Fruit fly (Drosophila melanogaster) whole organism, embryonic: ENCODE results near the gene mthl2.

Experiments used
- Adf1 ChIP-seq: fragments of 200-800 bp; sonication (Bioruptor generic); IDR thresholded peaks from 2 replicates; pipeline ENCODE4 v1.3.6; 2022; ENCODE audit warnings: missing biosample characterization, missing genetic modification characterization
- CG10321 ChIP-seq: fragments of 200-800 bp; sonication (Bioruptor generic); IDR thresholded peaks from 2 replicates; pipeline ENCODE4 v1.3.6; 2022; ENCODE audit warnings: missing biosample characterization, missing genetic modification characterization
- CG10565 ChIP-seq: fragments of 200-800 bp; sonication (Bioruptor generic); optimal IDR thresholded peaks from 3 replicates; lab custom pipeline; 2016; ENCODE audit warnings: missing biosample characterization, mild to moderate bottlenecking, missing genetic modification characterization
- CG12071 ChIP-seq: fragments of 200-800 bp; sonication (Bioruptor generic); optimal IDR thresholded peaks from 3 replicates; lab custom pipeline; 2018; ENCODE audit warnings: missing biosample characterization, mild to moderate bottlenecking, missing genetic modification characterization
- CG12155 ChIP-seq: fragments of 200-800 bp; sonication (Bioruptor generic); optimal IDR thresholded peaks from 3 replicates; lab custom pipeline; 2016; ENCODE audit warnings: missing biosample characterization, missing genetic modification characterization
- CG13894 ChIP-seq: fragments of 200-800 bp; sonication (Bioruptor generic); optimal IDR thresholded peaks from 3 replicates; lab custom pipeline; 2018; ENCODE audit warnings: missing biosample characterization, mild to moderate bottlenecking, missing genetic modification characterization, moderate library complexity
- CG14860 ChIP-seq: fragments of 200-800 bp; sonication (Bioruptor generic); IDR thresholded peaks from 3 replicates; pipeline ENCODE4 v1.3.6; 2022; ENCODE audit warnings: missing biosample characterization, missing genetic modification characterization; ENCODE audit not compliant: partially characterized antibody
- CG14965 ChIP-seq: fragments of 200-800 bp; sonication (Bioruptor generic); optimal IDR thresholded peaks from 2 replicates; lab custom pipeline; 2016; ENCODE audit warnings: missing biosample characterization, missing genetic modification characterization, borderline replicate concordance
- CG17361 ChIP-seq: fragments of 200-800 bp; sonication (Bioruptor generic); IDR thresholded peaks from 3 replicates; pipeline ENCODE4 v1.3.6; 2022; ENCODE audit warnings: missing biosample characterization, missing genetic modification characterization
- CG1832 ChIP-seq: fragments of 200-800 bp; sonication (Bioruptor generic); optimal IDR thresholded peaks from 2 replicates; lab custom pipeline; 2017; ENCODE audit warnings: missing biosample characterization, mild to moderate bottlenecking, missing genetic modification characterization, inconsistent platforms
- CG2678 ChIP-seq: fragments of 200-800 bp; sonication (Bioruptor generic); optimal IDR thresholded peaks from 3 replicates; lab custom pipeline; 2019; ENCODE audit warnings: missing biosample characterization, mild to moderate bottlenecking, missing genetic modification characterization, moderate library complexity
- CG30020 ChIP-seq: fragments of 200-800 bp; optimal IDR thresholded peaks from 2 replicates; lab custom pipeline; 2019; ENCODE audit warnings: missing biosample characterization, mild to moderate bottlenecking, missing genetic modification characterization, moderate library complexity
- CG3847 ChIP-seq: fragments of 200-800 bp; sonication (Bioruptor generic); IDR thresholded peaks from 2 replicates; pipeline ENCODE4 v1.3.6; 2022; ENCODE audit warnings: missing biosample characterization, missing genetic modification characterization
- CG4282 ChIP-seq: fragments of 200-800 bp; sonication (Bioruptor generic); optimal IDR thresholded peaks from 2 replicates; lab custom pipeline; 2016; ENCODE audit warnings: missing biosample characterization, missing genetic modification characterization
- CG5953 ChIP-seq: fragments of 200-800 bp; sonication (Bioruptor generic); IDR thresholded peaks from 2 replicates; pipeline ENCODE4 v1.3.6; 2022; ENCODE audit warnings: missing biosample characterization, missing genetic modification characterization
- CG6254 ChIP-seq: fragments of 200-800 bp; sonication (Bioruptor generic); optimal IDR thresholded peaks from 3 replicates; lab custom pipeline; 2017; ENCODE audit warnings: mild to moderate bottlenecking, missing biosample characterization, missing genetic modification reagents, missing genetic modification characterization
- CG6791 ChIP-seq: fragments of 200-800 bp; sonication (Bioruptor generic); IDR thresholded peaks from 3 replicates; pipeline ENCODE4 v1.3.6; 2022; ENCODE audit warnings: missing biosample characterization, missing genetic modification characterization; ENCODE audit not compliant: partially characterized antibody
- CG7372 ChIP-seq: fragments of 200-800 bp; sonication (Bioruptor generic); IDR thresholded peaks from 2 replicates; pipeline ENCODE4 v1.3.6; 2022; ENCODE audit warnings: missing biosample characterization, missing genetic modification characterization
- CG7786 ChIP-seq: fragments of 200-800 bp; sonication (Bioruptor generic); optimal IDR thresholded peaks from 2 replicates; lab custom pipeline; 2016; ENCODE audit warnings: missing biosample characterization, missing genetic modification characterization
- CG9727 ChIP-seq: fragments of 200-800 bp; sonication (Bioruptor generic); optimal IDR thresholded peaks from 3 replicates; lab custom pipeline; 2017; ENCODE audit warnings: missing biosample characterization, mild to moderate bottlenecking, missing genetic modification characterization
- CkIIα-i1 ChIP-seq: fragments of 200-800 bp; sonication (Bioruptor generic); IDR thresholded peaks from 2 replicates; pipeline ENCODE4 v1.3.6; 2022; ENCODE audit warnings: missing biosample characterization, missing genetic modification characterization
- D ChIP-seq, 2 experiments: fragments of 200-800 bp in 1 of 2; fragments of >200 bp in 1 of 2; sonication (Bioruptor generic) in 1 of 2; optimal IDR thresholded peaks; 2 replicates in 1 of 2; 3 replicates in 1 of 2; lab custom pipeline; 2017; ENCODE audit warnings: mild to moderate bottlenecking in 1 of 2, missing biosample characterization in 1 of 2, missing genetic modification characterization in 1 of 2, missing genetic modification reagents in 1 of 2
- Dref ChIP-seq: fragments of 200-800 bp; sonication (Bioruptor generic); IDR thresholded peaks from 2 replicates; pipeline ENCODE4 v1.3.6; 2022; ENCODE audit warnings: missing biosample characterization, missing genetic modification characterization
- Gug ChIP-seq: fragments of 200-800 bp; sonication (Bioruptor generic); IDR thresholded peaks from 4 replicates; pipeline ENCODE4 v1.3.6; 2022; ENCODE audit warnings: missing biosample characterization, missing genetic modification characterization
- NC2α ChIP-seq: fragments of 200-800 bp; sonication (Bioruptor generic); optimal IDR thresholded peaks from 2 replicates; lab custom pipeline; 2016; ENCODE audit warnings: missing biosample characterization, missing genetic modification characterization
- Nf-YB ChIP-seq: fragments of 200-800 bp; sonication (Bioruptor generic); optimal IDR thresholded peaks from 3 replicates; lab custom pipeline; 2019; ENCODE audit warnings: missing biosample characterization, mild to moderate bottlenecking, missing genetic modification characterization, moderate library complexity
- Oaz ChIP-seq: fragments of 200-800 bp; sonication (Bioruptor generic); IDR thresholded peaks from 2 replicates; pipeline ENCODE4 v1.3.6; 2022; ENCODE audit warnings: missing biosample characterization, missing genetic modification characterization
- Side ChIP-seq: fragments of 200-800 bp; sonication (Bioruptor generic); optimal IDR thresholded peaks from 2 replicates; lab custom pipeline; 2016; ENCODE audit warnings: missing biosample characterization, missing genetic modification characterization
- Taf1 ChIP-seq: fragments of 200-800 bp; sonication (Bioruptor generic); IDR thresholded peaks from 2 replicates; pipeline ENCODE4 v1.3.6; 2022; ENCODE audit warnings: missing biosample characterization, missing genetic modification characterization
- Tbp ChIP-seq: fragments of >200 bp; optimal IDR thresholded peaks from 2 replicates; lab custom pipeline; 2018; ENCODE audit warnings: missing biosample characterization, missing genetic modification characterization
- Vsx1 ChIP-seq: fragments of 200-800 bp; sonication (Bioruptor generic); optimal IDR thresholded peaks from 2 replicates; lab custom pipeline; 2017; ENCODE audit warnings: missing biosample characterization, mild to moderate bottlenecking, missing genetic modification characterization, missing genetic modification reagents
- YL-1 ChIP-seq: fragments of 200-800 bp; sonication (Bioruptor generic); optimal IDR thresholded peaks from 3 replicates; lab custom pipeline; 2017; ENCODE audit warnings: missing biosample characterization, mild to moderate bottlenecking, missing genetic modification characterization
- cato ChIP-seq: fragments of 200-800 bp; sonication (Bioruptor generic); optimal IDR thresholded peaks from 2 replicates; lab custom pipeline; 2016; ENCODE audit warnings: missing biosample characterization, missing genetic modification characterization, borderline replicate concordance
- dmrt11E ChIP-seq: fragments of 200-800 bp; sonication (Bioruptor generic); optimal IDR thresholded peaks from 3 replicates; lab custom pipeline; 2018; ENCODE audit warnings: missing biosample characterization, mild to moderate bottlenecking, missing genetic modification characterization, moderate library complexity
- dmrt99B ChIP-seq: fragments of 200-800 bp; sonication (Bioruptor generic); optimal IDR thresholded peaks from 2 replicates; lab custom pipeline; 2018; ENCODE audit warnings: missing biosample characterization, mild to moderate bottlenecking, missing genetic modification characterization, moderate library complexity
- ewg ChIP-seq: fragments of 200-800 bp; sonication (Bioruptor generic); optimal IDR thresholded peaks from 3 replicates; lab custom pipeline; 2017; ENCODE audit warnings: mild to moderate bottlenecking, missing biosample characterization, missing genetic modification reagents, missing genetic modification characterization
- grau ChIP-seq: fragments of 200-800 bp; optimal IDR thresholded peaks from 3 replicates; lab custom pipeline; 2019; ENCODE audit warnings: missing biosample characterization, mild to moderate bottlenecking, missing genetic modification characterization, moderate library complexity
- hkb ChIP-seq, 2 experiments: fragments of 200-800 bp in 1 of 2; fragments of >200 bp in 1 of 2; sonication (Bioruptor generic) in 1 of 2; IDR thresholded peaks in 1 of 2; optimal IDR thresholded peaks in 1 of 2; 2 replicates each; pipeline versions ENCODE4 v1.3.6 to Lab custom; 2017 to 2022; ENCODE audit warnings: missing biosample characterization in 1 of 2, missing genetic modification characterization in 1 of 2
- maf-S ChIP-seq: fragments of 200-800 bp; sonication (Bioruptor generic); optimal IDR thresholded peaks from 2 replicates; lab custom pipeline; 2016; ENCODE audit warnings: missing biosample characterization, missing genetic modification characterization
- pita ChIP-seq: fragments of 200-800 bp; sonication (Bioruptor generic); optimal IDR thresholded peaks from 2 replicates; lab custom pipeline; 2017; ENCODE audit warnings: missing biosample characterization, mild to moderate bottlenecking, missing genetic modification characterization
- prd ChIP-seq, 3 experiments: fragments of >200 bp in 2 of 3; fragments of 200-800 bp in 1 of 3; sonication (Bioruptor generic) in 1 of 3; optimal IDR thresholded peaks in 2 of 3; IDR thresholded peaks in 1 of 3; 2 replicates in 2 of 3; 3 replicates in 1 of 3; pipeline versions ENCODE4 v1.3.6 to Lab custom; 2017 to 2022; ENCODE audit warnings: missing biosample characterization in 1 of 3, missing genetic modification characterization in 1 of 3
- row ChIP-seq: fragments of 200-800 bp; sonication (Bioruptor generic); IDR thresholded peaks from 3 replicates; pipeline ENCODE4 v1.3.6; 2022; ENCODE audit warnings: missing biosample characterization, missing genetic modification characterization
- run ChIP-seq: fragments of 200-800 bp; sonication (Bioruptor generic); optimal IDR thresholded peaks from 3 replicates; lab custom pipeline; 2018; ENCODE audit warnings: missing biosample characterization, mild to moderate bottlenecking, missing genetic modification characterization
- sim ChIP-seq: fragments of 200-800 bp; sonication (Bioruptor generic); IDR thresholded peaks from 2 replicates; pipeline ENCODE4 v1.3.6; 2022; ENCODE audit warnings: missing biosample characterization, missing genetic modification characterization
- slp2 ChIP-seq: fragments of 200-800 bp; sonication (Bioruptor generic); optimal IDR thresholded peaks from 2 replicates; lab custom pipeline; 2016; ENCODE audit warnings: missing biosample characterization, missing genetic modification characterization
- trh ChIP-seq: fragments of 200-800 bp; sonication (Bioruptor generic); optimal IDR thresholded peaks from 2 replicates; lab custom pipeline; 2016; ENCODE audit warnings: missing biosample characterization, missing genetic modification characterization
- vvl ChIP-seq: fragments of 200-800 bp; sonication (Bioruptor generic); IDR thresholded peaks from 2 replicates; pipeline ENCODE4 v1.3.6; 2022; ENCODE audit warnings: missing biosample characterization, missing genetic modification characterization

Gene mthl2

dm6 chr3L:5577250-5578138 lies 27.1 kb upstream of the mthl2 start, which contains the start of gene Msr-110 (continued):
- peak; percentile 77 for TF ChIP-seq CG9727 (GFP tag; lab: Kevin White, UChicago)
- peak; percentile 93 for TF ChIP-seq Adf1 (GFP tag; lab: Robert Waterston, UW)
- TF ChIP-seq CG2678 (tag; lab: Kevin White, UChicago) = peak; percentile 96
- peak; percentile 76 for TF ChIP-seq Oaz
- peak; percentile 93 for TF ChIP-seq CG17361 (GFP tag; lab: Robert Waterston, UW)
- peak; percentile 86 for TF ChIP-seq Taf1 (GFP tag; lab: Robert Waterston, UW)
- peak; percentile 75 for TF ChIP-seq CG7786 (GFP tag; lab: Kevin White, UChicago)
- TF ChIP-seq CkIIα-i1 (GFP tag; lab: Robert Waterston, UW) = peak; percentile 64
- no peak for TF ChIP-seq CG6791 (GFP tag; lab: Robert Waterston, UW)
- TF ChIP-seq vvl = peak; percentile 96
- peak; percentile 76 for TF ChIP-seq CG12071 (GFP tag; lab: Kevin White, UChicago)
- peak; percentile 71 for TF ChIP-seq CG6254 (GFP tag; lab: Kevin White, UChicago)
- TF ChIP-seq CG1832 = peak; percentile 22
- TF ChIP-seq YL-1 (GFP tag; lab: Kevin White, UChicago) = peak; percentile 54
- peak; percentile 95 for TF ChIP-seq CG13894 (tag; lab: Kevin White, UChicago)
- peak; percentile 12 for TF ChIP-seq NC2α (GFP tag; lab: Kevin White, UChicago)
- TF ChIP-seq dmrt99B (tag; lab: Kevin White, UChicago) = peak; percentile 96
- no peak for TF ChIP-seq CG14860 (GFP tag; lab: Robert Waterston, UW)
- peak; percentile 61 for TF ChIP-seq trh (GFP tag; lab: Kevin White, UChicago)
- TF ChIP-seq dmrt11E = no peak
- peak; percentile 78; the same call in 3 of the 4 replicates for TF ChIP-seq Gug (GFP tag; lab: Robert Waterston, UW)
- peak; percentile 85 for TF ChIP-seq CG3847 (GFP tag; lab: Robert Waterston, UW)
- no peak; the same call in 1 of the 2 replicates for TF ChIP-seq Dref (GFP tag; lab: Robert Waterston, UW)
- no peak for TF ChIP-seq CG14965
- peak; percentile 69 for TF ChIP-seq CG5953 (GFP tag; lab: Robert Waterston, UW)
- TF ChIP-seq grau (tag; lab: Kevin White, UChicago) = peak; percentile 98
- no peak for TF ChIP-seq prd (optimal IDR thresholded peaks at IDR 0.05; lab: Kevin White, UChicago)
- TF ChIP-seq prd (GFP tag; IDR thresholded peaks at IDR 0.05; lab: Robert Waterston, UW) = peak; percentile 89
- no peak; the same call in 1 of the 2 replicates for TF ChIP-seq sim (GFP tag; lab: Robert Waterston, UW)
- peak; percentile 33 for TF ChIP-seq CG4282 (GFP tag; lab: Kevin White, UChicago)
- TF ChIP-seq cato (GFP tag; lab: Kevin White, UChicago) = peak; percentile 66
- no peak for TF ChIP-seq hkb (optimal IDR thresholded peaks at IDR 0.05; lab: Kevin White, UChicago)
- peak; percentile 89 for TF ChIP-seq hkb (GFP tag; IDR thresholded peaks at IDR 0.05; lab: Robert Waterston, UW)
- peak; percentile 85 for TF ChIP-seq run (tag; lab: Kevin White, UChicago)
- TF ChIP-seq maf-S (GFP tag; lab: Kevin White, UChicago) = peak; percentile 59
- peak; percentile 21 for TF ChIP-seq CG10565 (GFP tag; lab: Kevin White, UChicago)
- TF ChIP-seq Side (GFP tag; lab: Kevin White, UChicago) = peak; percentile 48
- peak; percentile 62 for TF ChIP-seq Nf-YB (GFP tag; lab: Kevin White, UChicago)
- peak; percentile 75 for TF ChIP-seq Vsx1 (GFP tag; lab: Kevin White, UChicago)
- TF ChIP-seq slp2 (GFP tag; lab: Kevin White, UChicago) = peak; percentile 80
- peak; percentile 94 for TF ChIP-seq row
- no peak for TF ChIP-seq D (optimal IDR thresholded peaks at IDR 0.05; lab: Kevin White, UChicago)
- peak; percentile 84 for TF ChIP-seq D (GFP tag; optimal IDR thresholded peaks at IDR 0.05; lab: Kevin White, UChicago)
- peak; percentile 78 for TF ChIP-seq ewg
- no peak for TF ChIP-seq pita (GFP tag; lab: Kevin White, UChicago)
- 0 out of 2 replicates have a peak, but pooled peaks have one; percentile 63 for TF ChIP-seq CG10321 (GFP tag; lab: Robert Waterston, UW)
- peak; percentile 43 for TF ChIP-seq CG30020 (tag; lab: Kevin White, UChicago)
- TF ChIP-seq CG12155 (GFP tag; lab: Kevin White, UChicago) = peak; percentile 69
- no peak for TF ChIP-seq Tbp (GFP tag; lab: Kevin White, UChicago)
- TF ChIP-seq CG7372 (GFP tag; lab: Robert Waterston, UW) = peak; percentile 85
